Fruit fly (Drosophila melanogaster) whole organism, embryonic: ENCODE data around the gene CG8319.

Source experiments
- Atf-2 ChIP-seq: fragments of 200-800 bp; sonication (Bioruptor generic); optimal IDR thresholded peaks from 2 replicates; lab custom pipeline; 2016; ENCODE audit warnings: missing biosample characterization, missing genetic modification characterization
- C15 ChIP-seq: fragments of 200-800 bp; sonication (Bioruptor generic); IDR thresholded peaks from 3 replicates; pipeline ENCODE4 v1.3.6; 2022; ENCODE audit warnings: missing biosample characterization, missing genetic modification characterization
- CG10274 ChIP-seq: fragments of 200-800 bp; sonication (Bioruptor generic); optimal IDR thresholded peaks from 3 replicates; lab custom pipeline; 2017; ENCODE audit warnings: missing biosample characterization, mild to moderate bottlenecking, missing genetic modification characterization
- CG10565 ChIP-seq: fragments of 200-800 bp; sonication (Bioruptor generic); optimal IDR thresholded peaks from 3 replicates; lab custom pipeline; 2016; ENCODE audit warnings: missing biosample characterization, mild to moderate bottlenecking, missing genetic modification characterization
- CG11504 ChIP-seq: fragments of 200-800 bp; sonication (Bioruptor generic); optimal IDR thresholded peaks from 3 replicates; lab custom pipeline; 2019; ENCODE audit warnings: missing biosample characterization, mild to moderate bottlenecking, missing genetic modification characterization, moderate library complexity
- CG11723 ChIP-seq: fragments of 200-800 bp; sonication (Bioruptor generic); optimal IDR thresholded peaks from 2 replicates; lab custom pipeline; 2017; ENCODE audit warnings: missing biosample characterization, mild to moderate bottlenecking, missing genetic modification characterization
- CG12236 ChIP-seq: fragments of 200-800 bp; sonication (Bioruptor generic); optimal IDR thresholded peaks from 2 replicates; lab custom pipeline; 2016; ENCODE audit warnings: missing biosample characterization, missing genetic modification characterization
- CG12744 ChIP-seq: fragments of 200-800 bp; sonication (Bioruptor generic); optimal IDR thresholded peaks from 2 replicates; lab custom pipeline; 2016; ENCODE audit warnings: missing biosample characterization, missing genetic modification characterization
- CG16779 ChIP-seq: fragments of 200-800 bp; sonication (Bioruptor generic); IDR thresholded peaks from 2 replicates; pipeline ENCODE4 v1.3.6; 2022; ENCODE audit warnings: missing biosample characterization, missing genetic modification characterization
- CG3163 ChIP-seq: fragments of 200-800 bp; sonication (Bioruptor generic); optimal IDR thresholded peaks from 3 replicates; lab custom pipeline; 2016; ENCODE audit warnings: missing biosample characterization, missing genetic modification characterization
- CG32772 ChIP-seq: fragments of 200-800 bp; sonication (Bioruptor generic); IDR thresholded peaks from 2 replicates; pipeline ENCODE4 v1.3.6; 2022; ENCODE audit warnings: missing biosample characterization, missing genetic modification characterization
- CG34224 ChIP-seq: fragments of 200-800 bp; sonication (Bioruptor generic); IDR thresholded peaks from 3 replicates; pipeline ENCODE4 v1.3.6; 2022; ENCODE audit warnings: missing biosample characterization, missing genetic modification characterization; ENCODE audit not compliant: partially characterized antibody
- CG3838 ChIP-seq: fragments of 200-800 bp; sonication (Bioruptor generic); optimal IDR thresholded peaks from 3 replicates; lab custom pipeline; 2016; ENCODE audit warnings: missing biosample characterization, missing genetic modification characterization
- CG3847 ChIP-seq: fragments of 200-800 bp; sonication (Bioruptor generic); IDR thresholded peaks from 2 replicates; pipeline ENCODE4 v1.3.6; 2022; ENCODE audit warnings: missing biosample characterization, missing genetic modification characterization
- CG4282 ChIP-seq: fragments of 200-800 bp; sonication (Bioruptor generic); optimal IDR thresholded peaks from 2 replicates; lab custom pipeline; 2016; ENCODE audit warnings: missing biosample characterization, missing genetic modification characterization
- CG4328 ChIP-seq: fragments of 200-800 bp; sonication (Bioruptor generic); optimal IDR thresholded peaks from 3 replicates; lab custom pipeline; 2017; ENCODE audit warnings: missing biosample characterization, missing genetic modification reagents, missing genetic modification characterization
- CG6654 ChIP-seq: fragments of 200-800 bp; sonication (Bioruptor generic); optimal IDR thresholded peaks from 2 replicates; lab custom pipeline; 2017; ENCODE audit warnings: missing biosample characterization, mild to moderate bottlenecking, missing genetic modification characterization
- CG6813 ChIP-seq: fragments of 200-800 bp; sonication (Bioruptor generic); optimal IDR thresholded peaks from 2 replicates; lab custom pipeline; 2017; ENCODE audit warnings: missing biosample characterization, missing genetic modification characterization, mild to moderate bottlenecking, moderate library complexity, missing genetic modification reagents
- CG7839 ChIP-seq: fragments of 200-800 bp; sonication (Bioruptor generic); optimal IDR thresholded peaks from 3 replicates; lab custom pipeline; 2018; ENCODE audit warnings: missing biosample characterization, mild to moderate bottlenecking, missing genetic modification characterization, moderate library complexity
- CG8924 ChIP-seq: fragments of 200-800 bp; optimal IDR thresholded peaks from 3 replicates; lab custom pipeline; 2019; ENCODE audit warnings: missing biosample characterization, mild to moderate bottlenecking, missing genetic modification characterization, moderate library complexity
- CG8944 ChIP-seq: fragments of 200-800 bp; sonication (Bioruptor generic); optimal IDR thresholded peaks from 3 replicates; lab custom pipeline; 2016; ENCODE audit warnings: missing biosample characterization, missing genetic modification characterization
- CG9797 ChIP-seq: fragments of 200-800 bp; sonication (Bioruptor generic); optimal IDR thresholded peaks from 3 replicates; lab custom pipeline; 2018; ENCODE audit warnings: missing biosample characterization, mild to moderate bottlenecking, missing genetic modification characterization
- CHES-1-like ChIP-seq: fragments of 200-800 bp; sonication (Bioruptor generic); optimal IDR thresholded peaks from 2 replicates; lab custom pipeline; 2016; ENCODE audit warnings: missing biosample characterization, missing genetic modification characterization
- D19B ChIP-seq: fragments of 200-800 bp; sonication (Bioruptor generic); optimal IDR thresholded peaks from 2 replicates; lab custom pipeline; 2017; ENCODE audit warnings: missing biosample characterization, mild to moderate bottlenecking, missing genetic modification characterization
- ERR ChIP-seq: fragments of 200-800 bp; sonication (Bioruptor generic); optimal IDR thresholded peaks from 2 replicates; lab custom pipeline; 2016; ENCODE audit warnings: missing biosample characterization, missing genetic modification characterization
- Ets97D ChIP-seq: fragments of 200-800 bp; sonication (Bioruptor generic); optimal IDR thresholded peaks from 3 replicates; lab custom pipeline; 2016; ENCODE audit warnings: missing biosample characterization, missing genetic modification characterization
- H2.0 ChIP-seq: fragments of 200-800 bp; sonication (Bioruptor generic); IDR thresholded peaks from 2 replicates; pipeline ENCODE4 v1.3.6; 2022; ENCODE audit warnings: missing biosample characterization, missing genetic modification characterization
- HLHmδ ChIP-seq: fragments of 200-800 bp; sonication (Bioruptor generic); optimal IDR thresholded peaks from 2 replicates; lab custom pipeline; 2018; ENCODE audit warnings: missing biosample characterization, mild to moderate bottlenecking, missing genetic modification characterization, moderate library complexity
- HmgD ChIP-seq: fragments of 200-800 bp; sonication (Bioruptor generic); optimal IDR thresholded peaks from 3 replicates; lab custom pipeline; 2016; ENCODE audit warnings: missing biosample characterization, missing genetic modification characterization
- Hmx ChIP-seq: fragments of 200-800 bp; sonication (Bioruptor generic); optimal IDR thresholded peaks from 2 replicates; lab custom pipeline; 2016; ENCODE audit warnings: missing biosample characterization, missing genetic modification characterization
- Jarid2 ChIP-seq: fragments of 200-800 bp; sonication (Bioruptor generic); optimal IDR thresholded peaks from 3 replicates; lab custom pipeline; 2017; ENCODE audit warnings: mild to moderate bottlenecking, missing biosample characterization, missing genetic modification reagents, missing genetic modification characterization
- Lpt ChIP-seq: fragments of >200 bp; optimal IDR thresholded peaks from 2 replicates; lab custom pipeline; 2018; ENCODE audit warnings: missing biosample characterization, missing genetic modification characterization
- NC2α ChIP-seq: fragments of 200-800 bp; sonication (Bioruptor generic); optimal IDR thresholded peaks from 2 replicates; lab custom pipeline; 2016; ENCODE audit warnings: missing biosample characterization, missing genetic modification characterization
- Nf-YC ChIP-seq: fragments of 200-800 bp; optimal IDR thresholded peaks from 3 replicates; lab custom pipeline; 2019; ENCODE audit warnings: missing biosample characterization, mild to moderate bottlenecking, missing genetic modification characterization, moderate library complexity
- TFAM ChIP-seq: fragments of 200-800 bp; sonication (Bioruptor generic); optimal IDR thresholded peaks from 2 replicates; lab custom pipeline; 2017; ENCODE audit warnings: missing biosample characterization, missing genetic modification characterization, inconsistent platforms
- ara ChIP-seq: fragments of 200-800 bp; sonication (Bioruptor generic); IDR thresholded peaks from 2 replicates; pipeline ENCODE4 v1.3.6; 2022; ENCODE audit warnings: missing biosample characterization, missing genetic modification characterization
- ase ChIP-seq: fragments of 200-800 bp; sonication (Bioruptor generic); IDR thresholded peaks from 3 replicates; pipeline ENCODE4 v1.3.6; 2022; ENCODE audit warnings: missing biosample characterization, missing genetic modification characterization
- ato ChIP-seq: fragments of 200-800 bp; sonication (Bioruptor generic); IDR thresholded peaks from 2 replicates; pipeline ENCODE4 v1.3.6; 2022; ENCODE audit warnings: missing biosample characterization, missing genetic modification characterization; ENCODE audit not compliant: partially characterized antibody
- cas ChIP-seq: fragments of 200-800 bp; sonication (Bioruptor generic); IDR thresholded peaks from 2 replicates; pipeline ENCODE4 v1.3.6; 2022; ENCODE audit warnings: missing biosample characterization, missing genetic modification characterization
- dmrt99B ChIP-seq: fragments of 200-800 bp; sonication (Bioruptor generic); optimal IDR thresholded peaks from 2 replicates; lab custom pipeline; 2018; ENCODE audit warnings: missing biosample characterization, mild to moderate bottlenecking, missing genetic modification characterization, moderate library complexity
- ewg ChIP-seq: fragments of 200-800 bp; sonication (Bioruptor generic); optimal IDR thresholded peaks from 3 replicates; lab custom pipeline; 2017; ENCODE audit warnings: mild to moderate bottlenecking, missing biosample characterization, missing genetic modification reagents, missing genetic modification characterization
- gem ChIP-seq: fragments of 200-800 bp; sonication (Bioruptor generic); optimal IDR thresholded peaks from 2 replicates; lab custom pipeline; 2019; ENCODE audit warnings: missing biosample characterization, mild to moderate bottlenecking, missing genetic modification characterization, moderate library complexity
- hbn ChIP-seq: fragments of 200-800 bp; sonication (Bioruptor generic); IDR thresholded peaks from 2 replicates; pipeline ENCODE4 v1.3.6; 2022; ENCODE audit warnings: missing biosample characterization, missing genetic modification characterization; ENCODE audit not compliant: partially characterized antibody
- kni ChIP-seq: fragments of 200-800 bp; sonication (Bioruptor generic); optimal IDR thresholded peaks from 3 replicates; lab custom pipeline; 2017; ENCODE audit warnings: mild to moderate bottlenecking, missing biosample characterization, missing genetic modification reagents, missing genetic modification characterization
- mld ChIP-seq: fragments of 200-800 bp; sonication (Bioruptor generic); IDR thresholded peaks from 3 replicates; pipeline ENCODE4 v1.3.6; 2022; ENCODE audit warnings: missing biosample characterization, missing genetic modification characterization; ENCODE audit not compliant: partially characterized antibody
- nmo ChIP-seq: fragments of 200-800 bp; sonication (Bioruptor generic); optimal IDR thresholded peaks from 2 replicates; lab custom pipeline; 2018; ENCODE audit warnings: missing biosample characterization, mild to moderate bottlenecking, missing genetic modification characterization, moderate library complexity
- org-1 ChIP-seq: fragments of 200-800 bp; sonication (Bioruptor generic); optimal IDR thresholded peaks from 2 replicates; lab custom pipeline; 2017; ENCODE audit warnings: missing biosample characterization, missing genetic modification characterization
- pita ChIP-seq: fragments of 200-800 bp; sonication (Bioruptor generic); optimal IDR thresholded peaks from 2 replicates; lab custom pipeline; 2017; ENCODE audit warnings: missing biosample characterization, mild to moderate bottlenecking, missing genetic modification characterization
- so ChIP-seq: fragments of 200-800 bp; sonication (Bioruptor generic); IDR thresholded peaks from 3 replicates; pipeline ENCODE4 v1.3.6; 2022; ENCODE audit warnings: missing biosample characterization, missing genetic modification characterization
- ssp ChIP-seq: fragments of 200-800 bp; sonication (Bioruptor generic); IDR thresholded peaks from 2 replicates; pipeline ENCODE4 v1.3.6; 2022; ENCODE audit warnings: missing biosample characterization, missing genetic modification characterization
- trem ChIP-seq: fragments of 200-800 bp; optimal IDR thresholded peaks from 3 replicates; lab custom pipeline; 2019; ENCODE audit warnings: missing biosample characterization, mild to moderate bottlenecking, missing genetic modification characterization, moderate library complexity
- zen2 ChIP-seq: fragments of 200-800 bp; sonication (Bioruptor generic); IDR thresholded peaks from 3 replicates; pipeline ENCODE4 v1.3.6; 2022; ENCODE audit warnings: missing biosample characterization, missing genetic modification characterization; ENCODE audit not compliant: partially characterized antibody

The CG8319 gene

DNA sequence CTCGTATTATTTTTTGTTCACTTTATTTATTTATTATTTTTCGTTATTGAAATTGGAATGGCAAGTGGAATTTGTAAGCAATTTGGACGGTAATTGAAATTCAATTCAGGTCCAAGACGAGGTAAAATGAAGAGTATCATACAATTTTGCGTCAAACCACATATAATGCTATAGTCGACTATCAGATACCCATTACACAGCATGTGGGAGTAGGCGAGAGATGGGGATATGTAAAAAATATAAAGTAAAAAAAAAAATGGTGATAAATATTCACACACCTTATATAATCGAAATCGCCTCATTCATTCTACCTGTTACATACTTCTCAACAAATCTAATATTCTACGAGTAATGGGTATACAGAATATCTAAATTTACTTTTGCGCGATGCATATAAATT, 14.9 kb upstream of the CG8319 start (continued):
- TF ChIP-seq ssp (GFP tag; lab: Robert Waterston, UW) (no peak), CG9797 (GFP tag; lab: Kevin White, UChicago) (no peak), so (GFP tag; lab: Robert Waterston, UW) (no peak), HLHmδ (GFP tag; lab: Kevin White, UChicago) (no peak), gem (tag; lab: Kevin White, UChicago) (peak; percentile 20), CG4282 (GFP tag; lab: Kevin White, UChicago) (no peak), Atf-2 (GFP tag; lab: Kevin White, UChicago) (no peak), dmrt99B (tag; lab: Kevin White, UChicago) (no peak), pita (GFP tag; lab: Kevin White, UChicago) (no peak), hbn (GFP tag; lab: Robert Waterston, UW) (no peak), HmgD (no peak), CG32772 (GFP tag; lab: Robert Waterston, UW) (no peak), CG34224 (peak; percentile 58; the same call in 1 of the 3 replicates), kni (GFP tag; lab: Kevin White, UChicago) (no peak), CG7839 (tag; lab: Kevin White, UChicago) (no peak), CG11723 (GFP tag; lab: Kevin White, UChicago) (no peak), org-1 (no peak), TFAM (GFP tag; lab: Kevin White, UChicago) (no peak), Nf-YC (no peak), CG12744 (GFP tag; lab: Kevin White, UChicago) (no peak), CG3847 (GFP tag; lab: Robert Waterston, UW) (no peak), CG8924 (no peak), ase (GFP tag; lab: Robert Waterston, UW) (no peak), Hmx (GFP tag; lab: Kevin White, UChicago) (no peak), CG11504 (tag; lab: Kevin White, UChicago) (peak; percentile 17), D19B (GFP tag; lab: Kevin White, UChicago) (peak; percentile 81), CG6813 (GFP tag; lab: Kevin White, UChicago) (no peak), ara (GFP tag; lab: Robert Waterston, UW) (no peak), CG10274 (no peak), Ets97D (GFP tag; lab: Kevin White, UChicago) (no peak), CG6654 (no peak), CG12236 (GFP tag; lab: Kevin White, UChicago) (no peak), NC2α (no peak), CG8944 (no peak), CG3163 (GFP tag; lab: Kevin White, UChicago) (no peak), CG4328 (GFP tag; lab: Kevin White, UChicago) (no peak), CG3838 (GFP tag; lab: Kevin White, UChicago) (no peak), ato (GFP tag; lab: Robert Waterston, UW) (peak; percentile 49; the same call in 1 of the 2 replicates), H2.0 (GFP tag; lab: Robert Waterston, UW) (no peak), CHES-1-like (GFP tag; lab: Kevin White, UChicago) (no peak), C15 (no peak), mld (GFP tag; lab: Robert Waterston, UW) (peak; percentile 56; the same call in 1 of the 3 replicates), ERR (GFP tag; lab: Kevin White, UChicago) (no peak), nmo (GFP tag; lab: Kevin White, UChicago) (no peak), zen2 (GFP tag; lab: Robert Waterston, UW) (no peak), CG16779 (GFP tag; lab: Robert Waterston, UW) (no peak), cas (no peak), Lpt (GFP tag; lab: Kevin White, UChicago) (no peak), Jarid2 (GFP tag; lab: Kevin White, UChicago) (no peak), ewg (no peak), trem (tag; lab: Kevin White, UChicago) (no peak), CG10565 (no peak)
